Worm (Caenorhabditis elegans) whole organism, L3 larva: ENCODE measurements around the gene F56D3.1.

Experiments
- ama-1 ChIP-seq: fragments of 150-350 bp; optimal IDR thresholded peaks from 2 replicates; lab custom pipeline; 2018
- ceh-82 ChIP-seq: fragments of 150-350 bp; optimal IDR thresholded peaks from 2 replicates; lab custom pipeline; 2014; ENCODE audit warnings: missing biosample characterization, missing genetic modification characterization
- lin-39 ChIP-seq: fragments of 150-350 bp; optimal IDR thresholded peaks from 2 replicates; lab custom pipeline; 2018; ENCODE audit warnings: missing biosample characterization, missing genetic modification reagents, missing genetic modification characterization
- mdl-1 ChIP-seq: fragments of 150-350 bp; optimal IDR thresholded peaks from 2 replicates; lab custom pipeline; 2014; ENCODE audit warnings: missing biosample characterization, missing genetic modification characterization
- pha-4 ChIP-seq: fragments of 150-350 bp; optimal IDR thresholded peaks from 2 replicates; lab custom pipeline; 2014; ENCODE audit warnings: missing biosample characterization, missing genetic modification reagents, missing genetic modification characterization
- pqm-1 ChIP-seq: fragments of 150-350 bp; optimal IDR thresholded peaks from 2 replicates; lab custom pipeline; 2017; ENCODE audit warnings: missing biosample characterization, missing genetic modification characterization, inconsistent platforms
- skn-1 ChIP-seq: fragments of 150-350 bp; optimal IDR thresholded peaks from 2 replicates; lab custom pipeline; 2014; ENCODE audit warnings: missing biosample characterization, missing genetic modification characterization
- tbx-2 ChIP-seq: sonication (generic microtip); optimal IDR thresholded peaks from 2 replicates; lab custom pipeline; 2016; ENCODE audit warnings: mild to moderate bottlenecking, missing genetic modification characterization, missing compliant biosample characterization

DNA sequence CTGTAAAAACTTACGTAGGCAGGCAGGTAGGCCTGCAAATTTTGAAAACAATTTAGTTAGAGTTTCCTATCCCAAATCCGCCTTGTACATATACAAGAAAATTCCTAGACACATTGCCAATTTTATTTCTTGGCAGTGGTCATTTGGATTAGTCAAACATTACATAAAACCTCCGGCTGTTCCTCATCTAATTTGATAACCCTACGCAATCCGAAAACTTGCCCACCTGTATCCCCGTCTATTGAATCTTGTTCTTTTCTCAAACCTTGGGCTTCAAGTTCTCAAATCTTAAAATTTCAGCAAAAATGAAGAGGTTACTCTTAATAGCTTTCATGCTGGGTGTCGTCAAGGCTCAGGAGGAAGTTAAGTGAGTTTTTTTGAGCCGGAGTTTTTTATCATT lies at the start of gene F56D3.1:
- no peak for TF ChIP-seq tbx-2
- no peak for TF ChIP-seq mdl-1 (tag; lab: Kevin White, UChicago)
- no peak for TF ChIP-seq ama-1 (lab: Kevin White, UChicago)
- no peak for TF ChIP-seq ceh-82 (tag; lab: Kevin White, UChicago)
- no peak for TF ChIP-seq skn-1
- no peak for TF ChIP-seq lin-39
- no peak for TF ChIP-seq pqm-1 (tag; lab: Kevin White, UChicago)
- no peak for TF ChIP-seq pha-4
